Fruit fly (Drosophila melanogaster): ENCODE results near the gene CG44405.

The CG44405 gene

DNA sequence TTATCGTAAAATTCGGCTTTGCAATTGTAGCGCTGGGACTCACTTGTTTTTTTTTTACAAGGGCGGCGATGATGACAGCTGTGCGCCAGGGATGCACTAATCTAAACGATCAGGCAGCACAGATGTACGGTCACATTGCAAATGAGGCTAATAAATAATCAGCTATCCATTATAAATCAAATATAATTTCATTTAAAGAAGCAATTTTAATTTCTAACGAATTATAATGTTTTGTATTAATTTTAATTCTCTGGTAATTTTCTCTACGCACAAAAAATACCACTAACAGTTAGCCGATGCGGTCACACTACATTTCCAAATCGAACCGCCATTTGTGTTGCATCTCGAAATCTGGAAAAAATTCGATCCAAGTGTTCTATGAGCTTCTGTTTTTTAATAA, 31.5 kb downstream of the CG44405 start, which contains the start of the genes cni and fzy (continued):
- no peak for TF ChIP-seq CG34406 (GFP tag; optimal IDR thresholded peaks at IDR 0.05)

DNA sequence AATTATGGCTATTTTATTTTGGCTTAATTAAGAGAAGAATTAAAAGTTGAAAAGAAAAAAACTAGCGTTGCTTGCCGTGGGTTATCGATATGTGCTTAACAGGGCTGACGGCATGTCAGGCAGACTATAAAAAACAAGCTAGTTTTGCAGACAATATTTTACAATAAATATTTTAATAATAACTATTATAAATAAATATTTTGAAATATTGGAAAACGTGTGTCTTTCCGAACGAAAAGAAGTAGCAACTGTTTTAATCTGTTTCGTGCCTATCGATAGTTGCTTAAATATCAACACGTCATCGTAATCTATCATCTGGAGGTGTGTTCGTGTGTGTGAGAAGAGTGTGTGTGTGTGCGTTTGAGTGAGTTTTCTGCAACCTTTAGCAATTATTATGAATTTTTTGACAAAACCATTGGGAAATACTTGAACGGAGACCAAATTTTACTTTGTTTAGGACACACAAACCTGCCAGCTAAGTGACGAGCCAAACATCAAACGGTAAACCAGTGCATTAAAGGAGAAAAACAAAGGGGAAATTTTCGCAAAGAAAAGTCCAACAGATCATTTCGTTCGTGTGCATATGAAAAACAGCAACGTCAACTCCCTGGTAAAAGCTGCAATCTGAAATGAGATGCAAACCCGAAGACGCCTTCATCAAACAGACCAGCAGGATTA, 35.0 kb downstream of the CG44405 start, which contains the start of the genes CG5861 and Syx5:
Gene CG5861 (minus strand): TSS at position 273 of the 678 bp plus-strand sequence.
Gene Syx5 (plus strand): TSS at position 321 of the 678 bp plus-strand sequence.
- TF ChIP-seq Gug (GFP tag; IDR thresholded peaks at IDR 0.05) (0 out of 2 replicates have a peak, but pooled peaks have one; percentile 21), CG15336 (GFP tag; IDR thresholded peaks at IDR 0.05) (0 out of 2 replicates have a peak, but pooled peaks have one; percentile 30), CG3032 (tag; optimal IDR thresholded peaks at IDR 0.05) (peak; percentile 60), CG10631 (GFP tag; optimal IDR thresholded peaks at IDR 0.05) (peak; percentile 62), OdsH (GFP tag; optimal IDR thresholded peaks at IDR 0.05) (no peak), esn (GFP tag; optimal IDR thresholded peaks at IDR 0.05) (peak; percentile 37), Eip93F (GFP tag; optimal IDR thresholded peaks at IDR 0.05) (peak; percentile 69), CG10669 (GFP tag; optimal IDR thresholded peaks at IDR 0.05) (no peak), CG7368 (GFP tag; optimal IDR thresholded peaks at IDR 0.05) (no peak), Ets96B (tag; optimal IDR thresholded peaks at IDR 0.05) (peak; percentile 40), Sox14 (GFP tag; optimal IDR thresholded peaks at IDR 0.05) (peak; percentile 35), fkh (GFP tag; optimal IDR thresholded peaks at IDR 0.05) (peak; percentile 67)

DNA sequence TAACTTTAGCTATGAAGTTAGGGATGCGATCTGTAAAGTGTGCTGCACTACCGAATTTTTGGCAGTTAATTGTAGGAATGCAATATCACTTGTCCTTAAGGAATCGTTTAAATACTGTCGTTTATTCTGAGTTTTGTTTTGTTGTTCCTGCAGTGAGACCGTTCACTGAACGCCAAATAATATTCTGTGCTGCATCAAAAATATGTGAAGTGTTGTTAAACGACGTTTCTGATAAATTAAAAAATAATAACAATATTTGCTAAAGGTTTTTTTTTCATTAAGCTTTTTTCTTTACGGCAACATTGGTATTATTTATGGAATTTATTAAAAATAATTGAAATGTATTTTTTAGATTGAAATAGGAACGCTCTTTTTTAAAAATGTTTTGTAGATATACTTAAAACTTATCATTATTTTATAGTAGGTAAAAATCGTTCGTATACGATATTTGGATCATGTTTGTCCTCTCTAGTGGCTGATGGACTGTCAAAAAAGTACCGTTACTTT, 39.3 kb downstream of the CG44405 start, which contains the start of gene GMF:
Gene GMF (minus strand): TSS at position 182 of the 507 bp plus-strand sequence.
- no peak for TF ChIP-seq achi (GFP tag; optimal IDR thresholded peaks at IDR 0.05)
- no peak for TF ChIP-seq CG11762 (GFP tag; optimal IDR thresholded peaks at IDR 0.05; ENCODE audit: insufficient read depth)
- TF ChIP-seq Hr4 (GFP tag; optimal IDR thresholded peaks at IDR 0.05) = no peak
- TF ChIP-seq CG7368 (GFP tag; optimal IDR thresholded peaks at IDR 0.05) = no peak
- TF ChIP-seq CG10631 (GFP tag; optimal IDR thresholded peaks at IDR 0.05) = peak; percentile 38
- no peak for TF ChIP-seq CG6808 (GFP tag; optimal IDR thresholded peaks at IDR 0.05)
- no peak for TF ChIP-seq CG16779 (tag; optimal IDR thresholded peaks at IDR 0.05)
- TF ChIP-seq Ets21C (GFP tag; optimal IDR thresholded peaks at IDR 0.05) = no peak
- no peak for TF ChIP-seq fd59A (GFP tag; optimal IDR thresholded peaks at IDR 0.05)
- TF ChIP-seq vri (GFP tag; optimal IDR thresholded peaks at IDR 0.05) = no peak
- peak; percentile 55 for TF ChIP-seq esn (GFP tag; optimal IDR thresholded peaks at IDR 0.05)
- TF ChIP-seq lz (GFP tag; optimal IDR thresholded peaks at IDR 0.05) = peak; percentile 49
- TF ChIP-seq OdsH (GFP tag; optimal IDR thresholded peaks at IDR 0.05) = no peak
- no peak for TF ChIP-seq CG11294 (GFP tag; IDR thresholded peaks at IDR 0.05)
- TF ChIP-seq Sox14 (GFP tag; optimal IDR thresholded peaks at IDR 0.05) = peak; percentile 41
- TF ChIP-seq Sox102F (GFP tag; optimal IDR thresholded peaks at IDR 0.05) = no peak
- TF ChIP-seq Sox15 (GFP tag; optimal IDR thresholded peaks at IDR 0.05) = no peak
- peak; percentile 37 for TF ChIP-seq topi (GFP tag; optimal IDR thresholded peaks at IDR 0.05)
- TF ChIP-seq Eip78C (GFP tag) = peak; percentile 61
- TF ChIP-seq fkh (GFP tag; optimal IDR thresholded peaks at IDR 0.05) = peak; percentile 38
- TF ChIP-seq eg (GFP tag; IDR thresholded peaks at IDR 0.05) = no peak
- TF ChIP-seq CG8319 (GFP tag; optimal IDR thresholded peaks at IDR 0.05) = no peak
- no peak for TF ChIP-seq dac (GFP tag; optimal IDR thresholded peaks at IDR 0.05)
- TF ChIP-seq cyc (GFP tag; optimal IDR thresholded peaks at IDR 0.05) = peak; percentile 22
- no peak for TF ChIP-seq CG3032 (tag; optimal IDR thresholded peaks at IDR 0.05)
- TF ChIP-seq Blimp-1 (GFP tag; optimal IDR thresholded peaks at IDR 0.05) = no peak
- no peak for TF ChIP-seq Met (GFP tag; optimal IDR thresholded peaks at IDR 0.05)
